Worm (Caenorhabditis elegans) whole organism, L4/young adult: ENCODE results near the gene srx-77.

Experiments
- W03F9.2 ChIP-seq: fragments of 150-350 bp; optimal IDR thresholded peaks from 2 replicates; lab custom pipeline; 2014; ENCODE audit warnings: missing biosample characterization, missing genetic modification characterization
- dao-5 ChIP-seq: sonication (generic microtip); optimal IDR thresholded peaks from 2 replicates; lab custom pipeline; 2016; ENCODE audit warnings: missing genotype, missing genetic modification characterization, moderate library complexity, missing compliant biosample characterization
- him-1 ChIP-seq: sonication (generic microtip); optimal IDR thresholded peaks from 2 replicates; lab custom pipeline; 2016; ENCODE audit warnings: missing genotype, missing genetic modification reagents, missing genetic modification characterization, missing compliant biosample characterization

Gene srx-77

ce11 chrV:4668636-4669035 lies at the start of gene srx-77:
Gene srx-77 (minus strand): TSS chrV:4668736.
- TF ChIP-seq W03F9.2 (tag; lab: Kevin White, UChicago) (no peak), him-1 (tag; lab: Kevin White, UChicago) (no peak), dao-5 (tag; lab: Kevin White, UChicago) (no peak)

- TF ChIP-seq W03F9.2 (tag; lab: Kevin White, UChicago) (no peak), him-1 (tag; lab: Kevin White, UChicago) (no peak), dao-5 (tag; lab: Kevin White, UChicago) (no peak)
Observed at ce11 chrV:4710464-4710863, 41.9 kb upstream of the srx-77 start, which contains the start of gene oac-24. Gene oac-24 (plus strand): TSS chrV:4710764.

ce11 chrV:4707646-4708045 lies 39.1 kb upstream of the srx-77 start:
- TF ChIP-seq dao-5 (tag; lab: Kevin White, UChicago) (no peak), W03F9.2 (tag; lab: Kevin White, UChicago) (no peak), him-1 (tag; lab: Kevin White, UChicago) (no peak)

ce11 chrV:4700189-4700588 lies 31.7 kb upstream of the srx-77 start, which contains the start of gene ZC266.1:
Gene ZC266.1 (minus strand): TSS chrV:4700289.
- TF ChIP-seq him-1 (tag; lab: Kevin White, UChicago), result no peak
- no peak for TF ChIP-seq dao-5 (tag; lab: Kevin White, UChicago)
- TF ChIP-seq W03F9.2 (tag; lab: Kevin White, UChicago), result no peak

- TF ChIP-seq him-1 (tag; lab: Kevin White, UChicago), result no peak
- no peak for TF ChIP-seq W03F9.2 (tag; lab: Kevin White, UChicago)
- TF ChIP-seq dao-5 (tag; lab: Kevin White, UChicago), result no peak
Observed at ce11 chrV:4698675-4699074, 30.1 kb upstream of the srx-77 start.

- no peak for TF ChIP-seq W03F9.2 (tag; lab: Kevin White, UChicago)
- TF ChIP-seq him-1 (tag; lab: Kevin White, UChicago), result no peak
- TF ChIP-seq dao-5 (tag; lab: Kevin White, UChicago), result no peak
Observed at ce11 chrV:4694466-4695092, 26.0 kb upstream of the srx-77 start.

ce11 chrV:4693282-4693588 lies 24.7 kb upstream of the srx-77 start:
- TF ChIP-seq him-1 (tag; lab: Kevin White, UChicago), result no peak
- TF ChIP-seq dao-5 (tag; lab: Kevin White, UChicago), result no peak
- no peak for TF ChIP-seq W03F9.2 (tag; lab: Kevin White, UChicago)

ce11 chrV:4692382-4693281 lies 24.1 kb upstream of the srx-77 start, which contains the start of gene cpg-8:
Gene cpg-8 (minus strand): TSS chrV:4692432.
- TF ChIP-seq him-1 (tag; lab: Kevin White, UChicago) (no peak), dao-5 (tag; lab: Kevin White, UChicago) (no peak), W03F9.2 (tag; lab: Kevin White, UChicago) (no peak)

ce11 chrV:4691657-4692056 lies 23.1 kb upstream of the srx-77 start:
- TF ChIP-seq him-1 (tag; lab: Kevin White, UChicago) (no peak), W03F9.2 (tag; lab: Kevin White, UChicago) (no peak), dao-5 (tag; lab: Kevin White, UChicago) (no peak)

- TF ChIP-seq W03F9.2 (tag; lab: Kevin White, UChicago) (no peak), him-1 (tag; lab: Kevin White, UChicago) (no peak), dao-5 (tag; lab: Kevin White, UChicago) (no peak)
Observed at ce11 chrV:4689234-4689633, 20.7 kb upstream of the srx-77 start, which contains the start of gene K03B4.1. Gene K03B4.1 (plus strand): TSS chrV:4689330.

- no peak for TF ChIP-seq W03F9.2 (tag; lab: Kevin White, UChicago)
- TF ChIP-seq dao-5 (tag; lab: Kevin White, UChicago), result no peak
- TF ChIP-seq him-1 (tag; lab: Kevin White, UChicago), result no peak
Observed at ce11 chrV:4687944-4688505, 19.5 kb upstream of the srx-77 start, which contains the start of gene K03B4.2. Gene K03B4.2 (plus strand): TSS chrV:4687994.

ce11 chrV:4686680-4687470 lies 18.3 kb upstream of the srx-77 start, which contains the start of gene taf-10:
Gene taf-10 (plus strand): TSS chrV:4687103.
- peak; percentile 54 for TF ChIP-seq W03F9.2 (tag; lab: Kevin White, UChicago)
- no peak for TF ChIP-seq him-1 (tag; lab: Kevin White, UChicago)
- TF ChIP-seq dao-5 (tag; lab: Kevin White, UChicago), result no peak
